Worm (Caenorhabditis elegans): Measurements from ENCODE around the gene ints-7.
A peak's percentile ranks its signal among the peaks of the same experiment; 100 is the strongest.
"Not testable (repeated sequence)": the region's sequence is repeated elsewhere in the genome, so short reads cannot be mapped to it uniquely, and the experiment has no call there.

The ints-7 gene

ce11 chrII:11551981-11552380 lies 30.7 kb upstream of the ints-7 start, which contains the start of gene dhgd-1:
Gene dhgd-1 (minus strand): TSS chrII:11552081.
- TF ChIP-seq scrt-1 (GFP tag; IDR thresholded peaks at IDR 0.05); F13C5.2 (tag; optimal IDR thresholded peaks at IDR 0.05); flt-1 (GFP tag; IDR thresholded peaks at IDR 0.05): not testable (repeated sequence)

ce11 chrII:11555634-11556033 lies 27.0 kb upstream of the ints-7 start, which contains the start of gene F54D5.24:
Gene F54D5.24 (plus strand): TSS chrII:11555949.
- TF ChIP-seq flt-1 (GFP tag; IDR thresholded peaks at IDR 0.05) (no peak), ceh-13 (GFP tag; optimal IDR thresholded peaks at IDR 0.05) (no peak), hnd-1 (tag; optimal IDR thresholded peaks at IDR 0.05) (no peak), sea-1 (GFP tag; conservative IDR thresholded peaks at IDR 0.05) (no peak), ets-7 (tag; optimal IDR thresholded peaks at IDR 0.05) (no peak), aly-1 (tag; optimal IDR thresholded peaks at IDR 0.05) (no peak), hmg-4 (GFP tag; optimal IDR thresholded peaks at IDR 0.05) (no peak), hmbx-1 (tag; optimal IDR thresholded peaks at IDR 0.05) (no peak), tbx-37 (GFP tag; conservative IDR thresholded peaks at IDR 0.05) (no peak), B0310.2 (tag; optimal IDR thresholded peaks at IDR 0.05) (no peak), ceh-36 (tag; optimal IDR thresholded peaks at IDR 0.05) (no peak), F13C5.2 (tag; optimal IDR thresholded peaks at IDR 0.05) (no peak), scrt-1 (GFP tag; IDR thresholded peaks at IDR 0.05) (no peak), pes-1 (GFP tag; IDR thresholded peaks at IDR 0.05) (no peak), tbx-11 (GFP tag; IDR thresholded peaks at IDR 0.05) (no peak), ama-1 (optimal IDR thresholded peaks at IDR 0.05) (no peak), tra-4 (tag; optimal IDR thresholded peaks at IDR 0.05) (no peak)

- TF ChIP-seq aly-1 (tag; optimal IDR thresholded peaks at IDR 0.05) (no peak), pes-1 (GFP tag; IDR thresholded peaks at IDR 0.05) (no peak), ets-7 (tag; optimal IDR thresholded peaks at IDR 0.05) (no peak), B0310.2 (tag; optimal IDR thresholded peaks at IDR 0.05) (no peak), ceh-36 (tag; optimal IDR thresholded peaks at IDR 0.05) (no peak), hmg-4 (GFP tag; optimal IDR thresholded peaks at IDR 0.05) (no peak), scrt-1 (GFP tag; IDR thresholded peaks at IDR 0.05) (no peak), sea-1 (GFP tag; conservative IDR thresholded peaks at IDR 0.05) (no peak), hmbx-1 (tag; optimal IDR thresholded peaks at IDR 0.05) (no peak), ama-1 (optimal IDR thresholded peaks at IDR 0.05) (no peak), tra-4 (tag; optimal IDR thresholded peaks at IDR 0.05) (no peak), flt-1 (GFP tag; IDR thresholded peaks at IDR 0.05) (no peak), hnd-1 (tag; optimal IDR thresholded peaks at IDR 0.05) (no peak)
Measured at ce11 chrII:11556338-11556737, 26.3 kb upstream of the ints-7 start, which contains the start of gene F54D5.17. Gene F54D5.17 (plus strand): TSS chrII:11556638.

DNA sequence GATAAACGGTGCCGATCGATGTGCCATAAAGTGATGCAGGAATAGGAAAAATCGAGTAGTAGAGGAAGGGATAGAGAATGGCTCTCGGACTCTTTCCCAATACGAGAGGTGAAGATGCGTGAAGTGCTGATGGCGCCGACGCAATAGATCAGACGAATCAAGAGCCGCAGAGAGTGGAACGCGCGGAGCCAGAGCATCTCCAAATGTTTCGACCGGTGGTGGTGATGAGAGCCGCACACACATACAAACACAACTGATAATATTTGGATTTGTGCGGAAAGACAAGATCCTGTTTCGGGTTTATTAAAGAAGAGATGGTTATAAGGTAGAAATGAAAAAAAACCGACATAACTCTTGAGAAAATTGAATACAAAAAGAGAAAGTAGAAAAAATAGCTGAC lies 18.5 kb upstream of the ints-7 start, which contains the start of gene F54D5.15:
Gene F54D5.15 (minus strand): TSS at position 101 of the 400 bp plus-strand sequence.
- no peak for TF ChIP-seq hnd-1 (tag; optimal IDR thresholded peaks at IDR 0.05)
- TF ChIP-seq tbx-37 (GFP tag; conservative IDR thresholded peaks at IDR 0.05): no peak
- no peak for TF ChIP-seq hmbx-1 (tag; optimal IDR thresholded peaks at IDR 0.05)
- TF ChIP-seq hmg-4 (GFP tag; optimal IDR thresholded peaks at IDR 0.05): no peak
- no peak for TF ChIP-seq flt-1 (GFP tag; IDR thresholded peaks at IDR 0.05)
- no peak for TF ChIP-seq ceh-36 (tag; optimal IDR thresholded peaks at IDR 0.05)
- no peak for TF ChIP-seq B0310.2 (tag; optimal IDR thresholded peaks at IDR 0.05)
- TF ChIP-seq pes-1 (GFP tag; IDR thresholded peaks at IDR 0.05): no peak
- TF ChIP-seq sea-1 (GFP tag; conservative IDR thresholded peaks at IDR 0.05): no peak
- TF ChIP-seq ama-1 (optimal IDR thresholded peaks at IDR 0.05): no peak
- no peak for TF ChIP-seq ets-7 (tag; optimal IDR thresholded peaks at IDR 0.05)
- no peak for TF ChIP-seq scrt-1 (GFP tag; IDR thresholded peaks at IDR 0.05)
- TF ChIP-seq tbx-11 (GFP tag; IDR thresholded peaks at IDR 0.05): no peak
- no peak for TF ChIP-seq F13C5.2 (tag; optimal IDR thresholded peaks at IDR 0.05)
- TF ChIP-seq tra-4 (tag; optimal IDR thresholded peaks at IDR 0.05): no peak
- no peak for TF ChIP-seq ceh-13 (GFP tag; optimal IDR thresholded peaks at IDR 0.05)

DNA sequence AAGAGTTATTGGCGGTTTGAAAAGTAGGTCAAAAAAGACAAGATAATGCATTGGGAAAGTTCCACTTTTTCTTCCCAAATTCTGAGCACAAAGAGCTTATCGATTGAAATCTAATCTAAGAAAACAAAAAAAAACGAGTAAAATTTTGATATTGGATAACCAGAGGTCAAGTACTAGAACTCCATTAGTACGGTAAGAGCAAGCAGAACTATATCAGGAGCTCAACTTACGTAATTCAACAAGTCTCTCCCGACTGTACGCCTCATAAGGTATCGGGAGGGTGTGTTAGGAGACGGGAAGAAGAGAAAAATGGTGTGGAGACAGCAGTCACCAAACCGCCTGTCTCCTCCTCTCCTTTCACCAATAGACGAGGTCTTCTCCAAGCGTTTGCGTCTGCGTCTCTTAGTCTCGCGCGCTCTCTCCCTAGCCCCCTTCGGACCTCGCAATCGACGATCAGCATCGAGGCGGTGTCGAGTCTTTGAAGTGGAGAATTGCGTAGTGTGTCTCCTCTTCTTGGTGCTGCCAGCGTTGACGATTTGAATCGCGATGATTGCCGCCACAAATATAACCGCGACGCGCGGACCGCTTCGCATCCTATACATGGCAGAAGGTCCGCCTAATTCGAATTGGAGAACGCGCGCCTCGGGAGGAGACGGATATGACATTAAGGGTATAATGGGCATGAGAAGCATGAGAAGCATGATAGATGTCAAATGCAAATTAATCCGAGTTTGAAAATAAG lies 15.5 kb upstream of the ints-7 start, which contains the start of gene F54D5.5:
Gene F54D5.5 (minus strand): TSS at position 51 of the 742 bp plus-strand sequence.
- TF ChIP-seq ceh-13 (GFP tag; optimal IDR thresholded peaks at IDR 0.05) (no peak), ama-1 (optimal IDR thresholded peaks at IDR 0.05) (no peak), hmg-4 (GFP tag; optimal IDR thresholded peaks at IDR 0.05) (peak; percentile 87), aly-1 (tag; optimal IDR thresholded peaks at IDR 0.05) (no peak), hnd-1 (tag; optimal IDR thresholded peaks at IDR 0.05) (no peak), flt-1 (GFP tag; IDR thresholded peaks at IDR 0.05) (peak; percentile 27; the same call in 1 of the 2 replicates), ets-7 (tag; optimal IDR thresholded peaks at IDR 0.05) (no peak), ceh-36 (tag; optimal IDR thresholded peaks at IDR 0.05) (no peak), sea-1 (GFP tag; conservative IDR thresholded peaks at IDR 0.05) (0 out of 2 replicates have a peak, but pooled peaks have one; percentile 38), hmbx-1 (tag; optimal IDR thresholded peaks at IDR 0.05) (no peak), B0310.2 (tag; optimal IDR thresholded peaks at IDR 0.05) (no peak), tbx-11 (GFP tag; IDR thresholded peaks at IDR 0.05) (0 out of 2 replicates have a peak, but pooled peaks have one; percentile 49), F13C5.2 (tag; optimal IDR thresholded peaks at IDR 0.05) (peak; percentile 16), pes-1 (GFP tag; IDR thresholded peaks at IDR 0.05) (0 out of 2 replicates have a peak, but pooled peaks have one; percentile 18), tra-4 (tag; optimal IDR thresholded peaks at IDR 0.05) (no peak)

ce11 chrII:11568670-11569069 lies 14.0 kb upstream of the ints-7 start:
- no peak for TF ChIP-seq F13C5.2 (tag; optimal IDR thresholded peaks at IDR 0.05)
- TF ChIP-seq tbx-11 (GFP tag; IDR thresholded peaks at IDR 0.05): no peak
- TF ChIP-seq hmg-4 (GFP tag; optimal IDR thresholded peaks at IDR 0.05): no peak
- no peak for TF ChIP-seq ama-1 (optimal IDR thresholded peaks at IDR 0.05)
- TF ChIP-seq pes-1 (GFP tag; IDR thresholded peaks at IDR 0.05): no peak
- no peak for TF ChIP-seq B0310.2 (tag; optimal IDR thresholded peaks at IDR 0.05)
- no peak for TF ChIP-seq ceh-36 (tag; optimal IDR thresholded peaks at IDR 0.05)
- no peak for TF ChIP-seq ceh-13 (GFP tag; optimal IDR thresholded peaks at IDR 0.05)
- no peak for TF ChIP-seq tra-4 (tag; optimal IDR thresholded peaks at IDR 0.05)
- TF ChIP-seq aly-1 (tag; optimal IDR thresholded peaks at IDR 0.05): no peak
- no peak for TF ChIP-seq scrt-1 (GFP tag; IDR thresholded peaks at IDR 0.05)
- TF ChIP-seq ets-7 (tag; optimal IDR thresholded peaks at IDR 0.05): no peak
- TF ChIP-seq tbx-37 (GFP tag; conservative IDR thresholded peaks at IDR 0.05): no peak
- TF ChIP-seq hmbx-1 (tag; optimal IDR thresholded peaks at IDR 0.05): no peak
- no peak for TF ChIP-seq hnd-1 (tag; optimal IDR thresholded peaks at IDR 0.05)

Measured in whole organism, early embryonic.